Fruit fly (Drosophila melanogaster) whole organism, embryonic: Measurements from ENCODE around the gene CG13995.
A peak's percentile ranks its signal among the peaks of the same experiment; 100 is the strongest.

ENCODE experiments used
- Atf-2 ChIP-seq: fragments of 200-800 bp; sonication (Bioruptor generic); optimal IDR thresholded peaks from 2 replicates; lab custom pipeline; 2016; ENCODE audit warnings: missing biosample characterization, missing genetic modification characterization
- Atf3 ChIP-seq: fragments of 200-800 bp; sonication (Bioruptor generic); optimal IDR thresholded peaks from 3 replicates; lab custom pipeline; 2016; ENCODE audit warnings: missing biosample characterization, missing genetic modification characterization
- Awh ChIP-seq: fragments of 200-800 bp; sonication (Bioruptor generic); IDR thresholded peaks from 2 replicates; pipeline ENCODE4, ENCODE4 v1.3.6; 2022; ENCODE audit warnings: missing biosample characterization, missing genetic modification characterization
- BEAF-32 ChIP-seq: fragments of 200-800 bp; sonication (Bioruptor generic); optimal IDR thresholded peaks from 3 replicates; lab custom pipeline; 2017; ENCODE audit warnings: missing biosample characterization, missing genetic modification characterization, mild to moderate bottlenecking, moderate library complexity, missing genetic modification reagents
- CG10209 ChIP-seq: fragments of 200-800 bp; sonication (Bioruptor generic); optimal IDR thresholded peaks from 3 replicates; lab custom pipeline; 2017; ENCODE audit warnings: missing biosample characterization, mild to moderate bottlenecking, missing genetic modification characterization, missing genetic modification reagents
- CG10543 ChIP-seq: fragments of 200-800 bp; sonication (Bioruptor generic); optimal IDR thresholded peaks from 3 replicates; lab custom pipeline; 2017; ENCODE audit warnings: missing biosample characterization, mild to moderate bottlenecking, missing genetic modification characterization, moderate library complexity
- CG11696 ChIP-seq: fragments of 200-800 bp; sonication (Bioruptor generic); IDR thresholded peaks from 2 replicates; pipeline ENCODE4 v1.3.6; 2022; ENCODE audit warnings: missing biosample characterization, missing genetic modification characterization
- CG12769 ChIP-seq: fragments of 200-800 bp; sonication (Bioruptor generic); optimal IDR thresholded peaks from 2 replicates; lab custom pipeline; 2019; ENCODE audit warnings: missing biosample characterization, mild to moderate bottlenecking, missing genetic modification characterization, moderate library complexity
- CG13624 ChIP-seq: fragments of 200-800 bp; sonication (Bioruptor generic); optimal IDR thresholded peaks from 2 replicates; lab custom pipeline; 2016; ENCODE audit warnings: missing biosample characterization, missing genetic modification characterization
- CG13894 ChIP-seq: fragments of 200-800 bp; sonication (Bioruptor generic); optimal IDR thresholded peaks from 3 replicates; lab custom pipeline; 2018; ENCODE audit warnings: missing biosample characterization, mild to moderate bottlenecking, missing genetic modification characterization, moderate library complexity
- CG14014 ChIP-seq: fragments of 200-800 bp; sonication (Bioruptor generic); IDR thresholded peaks from 2 replicates; pipeline ENCODE4 v1.3.6; 2022; ENCODE audit warnings: missing biosample characterization, missing genetic modification characterization
- CG14050 ChIP-seq: fragments of 200-800 bp; sonication (Bioruptor generic); IDR thresholded peaks from 3 replicates; pipeline ENCODE4 v1.3.6; 2022; ENCODE audit warnings: missing biosample characterization, missing genetic modification characterization
- CG1603 ChIP-seq: fragments of 200-800 bp; sonication (Bioruptor generic); optimal IDR thresholded peaks from 2 replicates; lab custom pipeline; 2019; ENCODE audit warnings: missing biosample characterization, mild to moderate bottlenecking, missing genetic modification characterization, moderate library complexity
- CG32767 ChIP-seq: fragments of 200-800 bp; sonication (Bioruptor generic); IDR thresholded peaks from 2 replicates; pipeline ENCODE4 v1.3.6; 2022; ENCODE audit warnings: missing biosample characterization, missing genetic modification characterization
- CG34422 ChIP-seq: fragments of 200-800 bp; sonication (Bioruptor generic); IDR thresholded peaks from 3 replicates; pipeline ENCODE4 v1.3.6; 2022; ENCODE audit warnings: missing biosample characterization, missing genetic modification characterization
- CG4360 ChIP-seq: fragments of 200-800 bp; sonication (Bioruptor generic); IDR thresholded peaks from 2 replicates; pipeline ENCODE4 v1.3.6; 2022; ENCODE audit warnings: missing biosample characterization, missing genetic modification characterization
- CG4404 ChIP-seq: fragments of 200-800 bp; sonication (Bioruptor generic); IDR thresholded peaks from 2 replicates; pipeline ENCODE4 v1.3.6; 2022; ENCODE audit warnings: missing biosample characterization, missing genetic modification characterization
- CG4820 ChIP-seq: fragments of 200-800 bp; sonication (Bioruptor generic); optimal IDR thresholded peaks from 3 replicates; lab custom pipeline; 2016; ENCODE audit warnings: missing biosample characterization, missing genetic modification characterization
- CG6254 ChIP-seq: fragments of 200-800 bp; sonication (Bioruptor generic); optimal IDR thresholded peaks from 3 replicates; lab custom pipeline; 2017; ENCODE audit warnings: mild to moderate bottlenecking, missing biosample characterization, missing genetic modification reagents, missing genetic modification characterization
- CG6689 ChIP-seq: fragments of 200-800 bp; sonication (Bioruptor generic); IDR thresholded peaks from 2 replicates; pipeline ENCODE4 v1.3.6; 2022; ENCODE audit warnings: missing biosample characterization, missing genetic modification characterization
- CG6854 ChIP-seq: fragments of 200-800 bp; sonication (Bioruptor generic); optimal IDR thresholded peaks from 3 replicates; lab custom pipeline; 2017; ENCODE audit warnings: missing biosample characterization, mild to moderate bottlenecking, missing genetic modification characterization
- CG7556 ChIP-seq: fragments of 200-800 bp; sonication (Bioruptor generic); optimal IDR thresholded peaks from 2 replicates; lab custom pipeline; 2017; ENCODE audit warnings: missing biosample characterization, mild to moderate bottlenecking, missing genetic modification characterization
- CG7745 ChIP-seq: fragments of 200-800 bp; sonication (Bioruptor generic); optimal IDR thresholded peaks from 2 replicates; lab custom pipeline; 2018; ENCODE audit warnings: missing biosample characterization, mild to moderate bottlenecking, missing genetic modification characterization, moderate library complexity
- CG7786 ChIP-seq: fragments of 200-800 bp; sonication (Bioruptor generic); optimal IDR thresholded peaks from 2 replicates; lab custom pipeline; 2016; ENCODE audit warnings: missing biosample characterization, missing genetic modification characterization
- CG7839 ChIP-seq: fragments of 200-800 bp; sonication (Bioruptor generic); optimal IDR thresholded peaks from 3 replicates; lab custom pipeline; 2018; ENCODE audit warnings: missing biosample characterization, mild to moderate bottlenecking, missing genetic modification characterization, moderate library complexity
- CG9876 ChIP-seq: fragments of 200-800 bp; sonication (Bioruptor generic); optimal IDR thresholded peaks from 2 replicates; lab custom pipeline; 2016; ENCODE audit warnings: missing biosample characterization, missing genetic modification characterization
- CTCF ChIP-seq: fragments of 200-800 bp; sonication (Bioruptor generic); optimal IDR thresholded peaks from 2 replicates; lab custom pipeline; 2017; ENCODE audit warnings: missing biosample characterization, mild to moderate bottlenecking, missing genetic modification characterization, moderate library complexity
- D19A ChIP-seq: fragments of 200-800 bp; optimal IDR thresholded peaks from 3 replicates; lab custom pipeline; 2019; ENCODE audit warnings: missing biosample characterization, mild to moderate bottlenecking, missing genetic modification characterization, moderate library complexity
- Lpt ChIP-seq: fragments of >200 bp; optimal IDR thresholded peaks from 2 replicates; lab custom pipeline; 2018; ENCODE audit warnings: missing biosample characterization, missing genetic modification characterization
- Mad ChIP-seq: fragments of 200-800 bp; sonication (Bioruptor generic); optimal IDR thresholded peaks from 2 replicates; lab custom pipeline; 2016; ENCODE audit warnings: missing biosample characterization, missing genetic modification characterization
- Poxn ChIP-seq: fragments of 200-800 bp; sonication (Bioruptor generic); IDR thresholded peaks from 2 replicates; pipeline ENCODE4 v1.3.6; 2022; ENCODE audit warnings: missing biosample characterization, missing genetic modification characterization
- Sox102F ChIP-seq: fragments of 200-800 bp; sonication (Bioruptor generic); optimal IDR thresholded peaks from 2 replicates; lab custom pipeline; 2018; ENCODE audit warnings: missing biosample characterization, mild to moderate bottlenecking, missing genetic modification characterization, moderate library complexity
- Sry-β ChIP-seq: fragments of 200-800 bp; sonication (Bioruptor generic); optimal IDR thresholded peaks from 2 replicates; lab custom pipeline; 2018; ENCODE audit warnings: missing biosample characterization, mild to moderate bottlenecking, missing genetic modification characterization, moderate library complexity
- Trl ChIP-seq, 3 experiments: fragments of >200 bp in 2 of 3; fragments of 200-800 bp in 1 of 3; sonication (Bioruptor generic) in 1 of 3; optimal IDR thresholded peaks; 2 replicates in 1 of 3; 3 replicates in 2 of 3; lab custom pipeline; 2016 to 2017; ENCODE audit warnings: missing biosample characterization in 1 of 3, missing genetic modification characterization in 1 of 3
- bbx ChIP-seq: fragments of 200-800 bp; sonication (Bioruptor generic); IDR thresholded peaks from 2 replicates; pipeline ENCODE4 v1.3.6; 2022; ENCODE audit warnings: missing biosample characterization, missing genetic modification characterization; ENCODE audit not compliant: partially characterized antibody
- cas ChIP-seq: fragments of 200-800 bp; sonication (Bioruptor generic); IDR thresholded peaks from 2 replicates; pipeline ENCODE4 v1.3.6; 2022; ENCODE audit warnings: missing biosample characterization, missing genetic modification characterization
- chm ChIP-seq: fragments of 200-800 bp; sonication (Bioruptor generic); IDR thresholded peaks from 2 replicates; pipeline ENCODE4 v1.3.6; 2022; ENCODE audit warnings: missing biosample characterization, missing genetic modification characterization
- chn ChIP-seq: fragments of 200-800 bp; sonication (Bioruptor generic); optimal IDR thresholded peaks from 2 replicates; lab custom pipeline; 2016; ENCODE audit warnings: missing biosample characterization, missing genetic modification characterization
- crol ChIP-seq: fragments of 200-800 bp; sonication (Bioruptor generic); IDR thresholded peaks from 2 replicates; pipeline ENCODE4 v1.3.6; 2022; ENCODE audit warnings: missing biosample characterization, missing genetic modification characterization
- dati ChIP-seq: fragments of 200-800 bp; sonication (Bioruptor generic); IDR thresholded peaks from 2 replicates; pipeline ENCODE4 v1.3.6; 2022; ENCODE audit warnings: missing biosample characterization, missing genetic modification characterization
- dm ChIP-seq: fragments of 200-800 bp; sonication (Bioruptor generic); optimal IDR thresholded peaks from 3 replicates; lab custom pipeline; 2016; ENCODE audit warnings: missing biosample characterization, missing genetic modification characterization
- dmrt99B ChIP-seq: fragments of 200-800 bp; sonication (Bioruptor generic); optimal IDR thresholded peaks from 2 replicates; lab custom pipeline; 2018; ENCODE audit warnings: missing biosample characterization, mild to moderate bottlenecking, missing genetic modification characterization, moderate library complexity
- gem ChIP-seq: fragments of 200-800 bp; sonication (Bioruptor generic); optimal IDR thresholded peaks from 2 replicates; lab custom pipeline; 2019; ENCODE audit warnings: missing biosample characterization, mild to moderate bottlenecking, missing genetic modification characterization, moderate library complexity
- insv ChIP-seq, 2 experiments: fragments of 200-800 bp; sonication (Bioruptor generic); optimal IDR thresholded peaks; 3 replicates each; lab custom pipeline; 2016 to 2018; ENCODE audit warnings: missing biosample characterization in 2 of 2, missing genetic modification characterization in 2 of 2
- peb ChIP-seq: fragments of 200-800 bp; sonication (Bioruptor generic); IDR thresholded peaks from 2 replicates; pipeline ENCODE4 v1.3.6; 2022; ENCODE audit warnings: missing biosample characterization, missing genetic modification characterization
- prd ChIP-seq, 3 experiments: fragments of >200 bp in 2 of 3; fragments of 200-800 bp in 1 of 3; sonication (Bioruptor generic) in 1 of 3; optimal IDR thresholded peaks in 2 of 3; IDR thresholded peaks in 1 of 3; 2 replicates in 2 of 3; 3 replicates in 1 of 3; pipeline versions ENCODE4 v1.3.6 to Lab custom; 2017 to 2022; ENCODE audit warnings: missing biosample characterization in 1 of 3, missing genetic modification characterization in 1 of 3
- ro ChIP-seq: fragments of 200-800 bp; sonication (Bioruptor generic); IDR thresholded peaks from 2 replicates; pipeline ENCODE4 v1.3.6; 2022; ENCODE audit warnings: missing biosample characterization, missing genetic modification characterization
- zf30C ChIP-seq: fragments of 200-800 bp; sonication (Bioruptor generic); optimal IDR thresholded peaks from 3 replicates; lab custom pipeline; 2018; ENCODE audit warnings: missing biosample characterization, mild to moderate bottlenecking, missing genetic modification characterization

CG13995 gene

DNA sequence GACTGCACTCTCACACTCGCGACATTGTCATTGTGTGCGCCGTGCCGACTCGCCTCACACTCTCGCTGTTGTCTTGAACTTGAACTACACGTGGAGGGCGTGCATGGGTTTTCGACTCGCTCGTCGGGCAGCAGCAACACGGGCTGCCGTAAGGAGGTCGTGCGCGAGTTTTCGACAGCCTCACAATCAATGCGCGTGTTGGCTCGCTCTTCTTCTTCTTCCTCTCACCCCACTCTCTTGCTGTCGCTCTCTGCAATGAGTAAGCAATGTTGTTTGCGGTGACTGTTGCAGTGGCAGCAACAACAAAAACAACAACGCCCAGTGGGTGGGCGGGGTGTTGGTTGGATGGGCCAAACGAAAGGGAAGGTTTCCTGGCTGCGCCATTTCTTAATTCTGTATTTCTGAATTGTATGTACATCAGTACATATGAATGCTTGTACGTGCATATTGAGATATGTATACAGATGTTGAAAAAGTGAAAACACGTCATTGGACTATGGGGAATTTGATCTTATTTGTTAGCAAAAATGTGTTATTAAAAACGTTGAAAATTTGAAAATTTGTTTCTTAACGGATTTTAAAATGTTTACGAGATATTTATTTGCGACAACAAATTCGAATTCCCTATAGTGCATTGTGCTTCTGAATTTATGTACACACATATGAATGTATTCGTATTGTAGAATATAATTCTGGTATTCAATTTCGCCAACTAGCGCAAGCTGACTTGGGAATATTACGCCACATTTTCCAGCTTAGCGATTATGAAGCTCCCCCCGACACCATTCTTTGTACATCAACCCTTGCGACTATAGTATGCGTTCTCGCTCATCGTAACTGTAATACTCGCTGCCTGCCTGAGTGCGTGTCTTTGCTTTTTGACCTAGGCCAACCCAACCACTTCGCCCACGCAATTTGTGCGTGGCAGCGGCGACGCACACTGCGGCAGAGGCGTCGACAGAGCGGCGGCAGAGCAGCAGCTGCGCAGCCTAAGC lies 34.6 kb downstream of the CG13995 start (continued):
- TF ChIP-seq chn (GFP tag; lab: Kevin White, UChicago) = peak; percentile 52
- no peak for TF ChIP-seq CG9876 (GFP tag; lab: Kevin White, UChicago)
- peak; percentile 75 to 81 for TF ChIP-seq Trl (optimal IDR thresholded peaks at IDR 0.05; lab: Kevin White, UChicago)
- TF ChIP-seq Trl (GFP tag; optimal IDR thresholded peaks at IDR 0.05; lab: Kevin White, UChicago) = peak; percentile 42
- TF ChIP-seq CG13624 (GFP tag; lab: Kevin White, UChicago) = peak; percentile 23
- TF ChIP-seq CG10209 (GFP tag; lab: Kevin White, UChicago) = peak; percentile 0
- TF ChIP-seq CG34422 = peak; percentile 80; the same call in 2 of the 3 replicates
- no peak for TF ChIP-seq Lpt (GFP tag; lab: Kevin White, UChicago)
- peak in 1 of 2 experiments; percentile 73 for TF ChIP-seq insv (GFP tag; optimal IDR thresholded peaks at IDR 0.05; lab: Kevin White, UChicago)
- no peak for TF ChIP-seq D19A (tag; lab: Kevin White, UChicago)
- TF ChIP-seq CG14014 (GFP tag; lab: Robert Waterston, UW) = no peak
- TF ChIP-seq Poxn = no peak
- TF ChIP-seq Sox102F (GFP tag; lab: Kevin White, UChicago) = no peak
- TF ChIP-seq Awh (GFP tag; lab: Robert Waterston, UW) = peak; percentile 55; the same call in 1 of the 2 replicates
- TF ChIP-seq CTCF (GFP tag; lab: Kevin White, UChicago) = no peak
- no peak for TF ChIP-seq CG6689 (GFP tag; lab: Robert Waterston, UW)
- TF ChIP-seq Sry-β (GFP tag; lab: Kevin White, UChicago) = no peak
- no peak for TF ChIP-seq CG4820 (GFP tag; lab: Kevin White, UChicago)
- TF ChIP-seq CG7745 (tag; lab: Kevin White, UChicago) = peak; percentile 52
- TF ChIP-seq chm (GFP tag; lab: Robert Waterston, UW) = peak; percentile 70; the same call in 1 of the 2 replicates
- no peak for TF ChIP-seq prd (optimal IDR thresholded peaks at IDR 0.05; lab: Kevin White, UChicago)
- no peak for TF ChIP-seq prd (GFP tag; IDR thresholded peaks at IDR 0.05; lab: Robert Waterston, UW)
- peak; percentile 10 for TF ChIP-seq dmrt99B (tag; lab: Kevin White, UChicago)
- no peak for TF ChIP-seq cas (GFP tag; lab: Robert Waterston, UW)
- TF ChIP-seq zf30C (GFP tag; lab: Kevin White, UChicago) = peak; percentile 29
- no peak for TF ChIP-seq Mad (GFP tag; lab: Kevin White, UChicago)
- TF ChIP-seq CG11696 (GFP tag; lab: Robert Waterston, UW) = peak; percentile 40; the same call in 1 of the 2 replicates
- TF ChIP-seq CG6254 (GFP tag; lab: Kevin White, UChicago) = no peak
- TF ChIP-seq CG14050 (GFP tag; lab: Robert Waterston, UW) = no peak; the same call in 2 of the 3 replicates
- TF ChIP-seq CG7839 = peak; percentile 55
- peak; percentile 88 for TF ChIP-seq CG32767 (GFP tag; lab: Robert Waterston, UW)
- peak; percentile 68 for TF ChIP-seq CG7556 (GFP tag; lab: Kevin White, UChicago)
- peak; percentile 81 for TF ChIP-seq CG12769
- peak; percentile 88 for TF ChIP-seq crol
- peak; percentile 86 for TF ChIP-seq CG13894 (tag; lab: Kevin White, UChicago)
- no peak for TF ChIP-seq BEAF-32 (GFP tag; lab: Kevin White, UChicago)
- peak; percentile 71 for TF ChIP-seq bbx
- peak; percentile 15 for TF ChIP-seq CG1603 (tag; lab: Kevin White, UChicago)
- TF ChIP-seq CG4404 (GFP tag; lab: Robert Waterston, UW) = no peak
- TF ChIP-seq dati (GFP tag; lab: Robert Waterston, UW) = no peak
- no peak for TF ChIP-seq Atf-2
- peak; percentile 93 for TF ChIP-seq dm (GFP tag; lab: Kevin White, UChicago)
- peak; percentile 63 for TF ChIP-seq gem (tag; lab: Kevin White, UChicago)
- TF ChIP-seq CG7786 (GFP tag; lab: Kevin White, UChicago) = no peak
- TF ChIP-seq CG6854 (GFP tag; lab: Kevin White, UChicago) = no peak
- TF ChIP-seq CG4360 = peak; percentile 93
- TF ChIP-seq ro (GFP tag; lab: Robert Waterston, UW) = no peak
- TF ChIP-seq Atf3 (GFP tag; lab: Kevin White, UChicago) = peak; percentile 11
- TF ChIP-seq peb (GFP tag; lab: Robert Waterston, UW) = no peak
- TF ChIP-seq CG10543 (GFP tag; lab: Kevin White, UChicago) = peak; percentile 98
